Fruit fly (Drosophila melanogaster) whole organism, embryonic: Measurements from ENCODE around the gene CG9289.

Experiments
- Adf1 ChIP-seq: fragments of 200-800 bp; sonication (Bioruptor generic); IDR thresholded peaks from 2 replicates; pipeline ENCODE4 v1.3.6; 2022; ENCODE audit warnings: missing biosample characterization, missing genetic modification characterization
- Aef1 ChIP-seq: fragments of 200-800 bp; sonication (Bioruptor generic); IDR thresholded peaks from 3 replicates; pipeline ENCODE4 v1.3.6; 2022; ENCODE audit warnings: missing biosample characterization, missing genetic modification characterization
- Asciz ChIP-seq: fragments of 200-800 bp; sonication (Bioruptor generic); optimal IDR thresholded peaks from 2 replicates; lab custom pipeline; 2017; ENCODE audit warnings: missing biosample characterization, mild to moderate bottlenecking, missing genetic modification characterization, missing genetic modification reagents
- CG10565 ChIP-seq: fragments of 200-800 bp; sonication (Bioruptor generic); optimal IDR thresholded peaks from 3 replicates; lab custom pipeline; 2016; ENCODE audit warnings: missing biosample characterization, mild to moderate bottlenecking, missing genetic modification characterization
- CG11560 ChIP-seq: fragments of 200-800 bp; sonication (Bioruptor generic); IDR thresholded peaks from 3 replicates; pipeline ENCODE4 v1.3.6; 2022; ENCODE audit warnings: missing biosample characterization, missing genetic modification characterization
- CG12659 ChIP-seq: fragments of 200-800 bp; sonication (Bioruptor generic); optimal IDR thresholded peaks from 3 replicates; lab custom pipeline; 2017; ENCODE audit warnings: mild to moderate bottlenecking, missing biosample characterization, missing genetic modification reagents, missing genetic modification characterization
- CG12769 ChIP-seq: fragments of 200-800 bp; sonication (Bioruptor generic); optimal IDR thresholded peaks from 2 replicates; lab custom pipeline; 2019; ENCODE audit warnings: missing biosample characterization, mild to moderate bottlenecking, missing genetic modification characterization, moderate library complexity
- CG13123 ChIP-seq: fragments of 200-800 bp; sonication (Bioruptor generic); optimal IDR thresholded peaks from 2 replicates; lab custom pipeline; 2016; ENCODE audit warnings: missing biosample characterization, missing genetic modification characterization
- CG13287 ChIP-seq: fragments of 200-800 bp; sonication (Bioruptor generic); IDR thresholded peaks from 2 replicates; pipeline ENCODE4 v1.3.6; 2022; ENCODE audit warnings: missing biosample characterization, missing genetic modification characterization; ENCODE audit not compliant: partially characterized antibody
- CG15269 ChIP-seq: fragments of 200-800 bp; sonication (Bioruptor generic); optimal IDR thresholded peaks from 2 replicates; lab custom pipeline; 2018; ENCODE audit warnings: missing biosample characterization, mild to moderate bottlenecking, missing genetic modification characterization, moderate library complexity
- CG1603 ChIP-seq: fragments of 200-800 bp; sonication (Bioruptor generic); optimal IDR thresholded peaks from 2 replicates; lab custom pipeline; 2019; ENCODE audit warnings: missing biosample characterization, mild to moderate bottlenecking, missing genetic modification characterization, moderate library complexity
- CG17186 ChIP-seq: fragments of 200-800 bp; sonication (Bioruptor generic); optimal IDR thresholded peaks from 3 replicates; lab custom pipeline; 2017; ENCODE audit warnings: missing biosample characterization, missing genetic modification reagents, missing genetic modification characterization
- CG1792 ChIP-seq: fragments of 200-800 bp; sonication (Bioruptor generic); optimal IDR thresholded peaks from 2 replicates; lab custom pipeline; 2016; ENCODE audit warnings: missing biosample characterization, missing genetic modification characterization
- CG18011 ChIP-seq: fragments of 200-800 bp; sonication (Bioruptor generic); optimal IDR thresholded peaks from 2 replicates; lab custom pipeline; 2017; ENCODE audit warnings: missing biosample characterization, missing genetic modification characterization, mild to moderate bottlenecking, moderate library complexity, missing genotype
- CG34376 ChIP-seq: fragments of 200-800 bp; sonication (Bioruptor generic); optimal IDR thresholded peaks from 2 replicates; lab custom pipeline; 2018; ENCODE audit warnings: missing biosample characterization, mild to moderate bottlenecking, missing genetic modification characterization
- CG4360 ChIP-seq: fragments of 200-800 bp; sonication (Bioruptor generic); IDR thresholded peaks from 2 replicates; pipeline ENCODE4 v1.3.6; 2022; ENCODE audit warnings: missing biosample characterization, missing genetic modification characterization
- CG6689 ChIP-seq: fragments of 200-800 bp; sonication (Bioruptor generic); IDR thresholded peaks from 2 replicates; pipeline ENCODE4 v1.3.6; 2022; ENCODE audit warnings: missing biosample characterization, missing genetic modification characterization
- CG6791 ChIP-seq: fragments of 200-800 bp; sonication (Bioruptor generic); IDR thresholded peaks from 3 replicates; pipeline ENCODE4 v1.3.6; 2022; ENCODE audit warnings: missing biosample characterization, missing genetic modification characterization; ENCODE audit not compliant: partially characterized antibody
- CG7786 ChIP-seq: fragments of 200-800 bp; sonication (Bioruptor generic); optimal IDR thresholded peaks from 2 replicates; lab custom pipeline; 2016; ENCODE audit warnings: missing biosample characterization, missing genetic modification characterization
- CG8359 ChIP-seq: fragments of 200-800 bp; sonication (Bioruptor generic); optimal IDR thresholded peaks from 2 replicates; lab custom pipeline; 2017; ENCODE audit warnings: missing biosample characterization, mild to moderate bottlenecking, missing genetic modification characterization, borderline replicate concordance
- CG8924 ChIP-seq: fragments of 200-800 bp; optimal IDR thresholded peaks from 3 replicates; lab custom pipeline; 2019; ENCODE audit warnings: missing biosample characterization, mild to moderate bottlenecking, missing genetic modification characterization, moderate library complexity
- CG9215 ChIP-seq: fragments of 200-800 bp; sonication (Bioruptor generic); IDR thresholded peaks from 2 replicates; pipeline ENCODE4 v1.3.6; 2022; ENCODE audit warnings: missing biosample characterization, missing genetic modification characterization
- CG9437 ChIP-seq: fragments of 200-800 bp; sonication (Bioruptor generic); optimal IDR thresholded peaks from 2 replicates; lab custom pipeline; 2018; ENCODE audit warnings: missing biosample characterization, mild to moderate bottlenecking, missing genetic modification characterization
- CG9932 ChIP-seq: fragments of 200-800 bp; sonication (Bioruptor generic); IDR thresholded peaks from 2 replicates; pipeline ENCODE4 v1.3.6; 2022; ENCODE audit warnings: missing biosample characterization, missing genetic modification characterization
- CrebB ChIP-seq: fragments of 200-800 bp; sonication (Bioruptor generic); optimal IDR thresholded peaks from 3 replicates; lab custom pipeline; 2018; ENCODE audit warnings: missing biosample characterization, mild to moderate bottlenecking, missing genetic modification characterization
- Drgx ChIP-seq: fragments of 200-800 bp; sonication (Bioruptor generic); IDR thresholded peaks from 2 replicates; pipeline ENCODE4 v1.3.6; 2022; ENCODE audit warnings: missing biosample characterization, missing genetic modification characterization
- E2f1 ChIP-seq: fragments of 200-800 bp; sonication (Bioruptor generic); IDR thresholded peaks from 2 replicates; pipeline ENCODE4 v1.3.6; 2022; ENCODE audit warnings: missing biosample characterization, missing genetic modification characterization
- E2f2 ChIP-seq: fragments of 200-800 bp; sonication (Bioruptor generic); IDR thresholded peaks from 2 replicates; pipeline ENCODE4 v1.3.6; 2022; ENCODE audit warnings: missing biosample characterization, missing genetic modification characterization
- Ets97D ChIP-seq: fragments of 200-800 bp; sonication (Bioruptor generic); optimal IDR thresholded peaks from 3 replicates; lab custom pipeline; 2016; ENCODE audit warnings: missing biosample characterization, missing genetic modification characterization
- Gsc ChIP-seq: fragments of 200-800 bp; sonication (Bioruptor generic); IDR thresholded peaks from 2 replicates; pipeline ENCODE4 v1.3.6; 2022; ENCODE audit warnings: missing biosample characterization, missing genetic modification characterization
- H2.0 ChIP-seq: fragments of 200-800 bp; sonication (Bioruptor generic); IDR thresholded peaks from 2 replicates; pipeline ENCODE4 v1.3.6; 2022; ENCODE audit warnings: missing biosample characterization, missing genetic modification characterization
- HLHmδ ChIP-seq: fragments of 200-800 bp; sonication (Bioruptor generic); optimal IDR thresholded peaks from 2 replicates; lab custom pipeline; 2018; ENCODE audit warnings: missing biosample characterization, mild to moderate bottlenecking, missing genetic modification characterization, moderate library complexity
- HmgD ChIP-seq: fragments of 200-800 bp; sonication (Bioruptor generic); optimal IDR thresholded peaks from 3 replicates; lab custom pipeline; 2016; ENCODE audit warnings: missing biosample characterization, missing genetic modification characterization
- Lhr ChIP-seq: fragments of 200-800 bp; sonication (Bioruptor generic); optimal IDR thresholded peaks from 3 replicates; lab custom pipeline; 2017; ENCODE audit warnings: mild to moderate bottlenecking, missing biosample characterization, missing genetic modification reagents, missing genetic modification characterization
- MBD-R2 ChIP-seq: fragments of 200-800 bp; sonication (Bioruptor generic); IDR thresholded peaks from 2 replicates; pipeline ENCODE4 v1.3.6; 2022; ENCODE audit warnings: missing biosample characterization, missing genetic modification characterization
- Med ChIP-seq: fragments of 200-800 bp; sonication (Bioruptor generic); peaks from one replicate; lab custom pipeline; 2016; ENCODE audit warnings: missing biosample characterization, missing genetic modification characterization, mild to moderate bottlenecking, inconsistent platforms, moderate library complexity
- Neu2 ChIP-seq: fragments of 200-800 bp; sonication (Bioruptor generic); optimal IDR thresholded peaks from 3 replicates; lab custom pipeline; 2016; ENCODE audit warnings: missing biosample characterization, missing genetic modification characterization, borderline replicate concordance
- Rfx ChIP-seq: fragments of 200-800 bp; sonication (Bioruptor generic); IDR thresholded peaks from 2 replicates; pipeline ENCODE4 v1.3.6; 2022; ENCODE audit warnings: missing biosample characterization, missing genetic modification characterization
- Side ChIP-seq: fragments of 200-800 bp; sonication (Bioruptor generic); optimal IDR thresholded peaks from 2 replicates; lab custom pipeline; 2016; ENCODE audit warnings: missing biosample characterization, missing genetic modification characterization
- amos ChIP-seq: fragments of 200-800 bp; sonication (Bioruptor generic); IDR thresholded peaks from 2 replicates; pipeline ENCODE4 v1.3.6; 2022; ENCODE audit warnings: missing biosample characterization, missing genetic modification characterization; ENCODE audit not compliant: partially characterized antibody
- cg ChIP-seq: fragments of 200-800 bp; sonication (Bioruptor generic); optimal IDR thresholded peaks from 3 replicates; lab custom pipeline; 2019; ENCODE audit warnings: missing biosample characterization, mild to moderate bottlenecking, missing genetic modification characterization, moderate library complexity
- ci ChIP-seq: fragments of 200-800 bp; sonication (Bioruptor generic); IDR thresholded peaks from 3 replicates; pipeline ENCODE4 v1.3.6; 2022; ENCODE audit warnings: missing biosample characterization, missing genetic modification characterization
- crol ChIP-seq: fragments of 200-800 bp; sonication (Bioruptor generic); IDR thresholded peaks from 2 replicates; pipeline ENCODE4 v1.3.6; 2022; ENCODE audit warnings: missing biosample characterization, missing genetic modification characterization
- gcm2 ChIP-seq: fragments of 200-800 bp; sonication (Bioruptor generic); optimal IDR thresholded peaks from 2 replicates; lab custom pipeline; 2016; ENCODE audit warnings: missing biosample characterization, missing genetic modification characterization
- lola ChIP-seq, 3 experiments: fragments of >200 bp in 2 of 3; fragments of 200-800 bp in 1 of 3; sonication (Bioruptor generic) in 1 of 3; optimal IDR thresholded peaks; 2 replicates each; lab custom pipeline; 2017 to 2019; ENCODE audit warnings: missing biosample characterization in 3 of 3, missing genetic modification characterization in 3 of 3, mild to moderate bottlenecking in 1 of 3, moderate library complexity in 1 of 3
- oc ChIP-seq: fragments of 200-800 bp; sonication (Bioruptor generic); optimal IDR thresholded peaks from 2 replicates; lab custom pipeline; 2018; ENCODE audit warnings: missing biosample characterization, mild to moderate bottlenecking, missing genetic modification characterization, moderate library complexity
- onecut ChIP-seq: fragments of 200-800 bp; sonication (Bioruptor generic); IDR thresholded peaks from 2 replicates; pipeline ENCODE4 v1.3.6; 2022; ENCODE audit warnings: missing biosample characterization, missing genetic modification characterization
- rib ChIP-seq: fragments of 200-800 bp; sonication (Bioruptor generic); IDR thresholded peaks from 2 replicates; pipeline ENCODE4 v1.3.6; 2022; ENCODE audit warnings: missing biosample characterization, missing genetic modification characterization
- sqz ChIP-seq: fragments of 200-800 bp; sonication (Bioruptor generic); optimal IDR thresholded peaks from 3 replicates; lab custom pipeline; 2018; ENCODE audit warnings: missing biosample characterization, mild to moderate bottlenecking, missing genetic modification characterization
- ssp ChIP-seq: fragments of 200-800 bp; sonication (Bioruptor generic); IDR thresholded peaks from 2 replicates; pipeline ENCODE4 v1.3.6; 2022; ENCODE audit warnings: missing biosample characterization, missing genetic modification characterization
- stwl ChIP-seq: fragments of 200-800 bp; sonication (Bioruptor generic); optimal IDR thresholded peaks from 3 replicates; lab custom pipeline; 2018; ENCODE audit warnings: missing biosample characterization, mild to moderate bottlenecking, missing genetic modification characterization, moderate library complexity

CG9289 gene

DNA sequence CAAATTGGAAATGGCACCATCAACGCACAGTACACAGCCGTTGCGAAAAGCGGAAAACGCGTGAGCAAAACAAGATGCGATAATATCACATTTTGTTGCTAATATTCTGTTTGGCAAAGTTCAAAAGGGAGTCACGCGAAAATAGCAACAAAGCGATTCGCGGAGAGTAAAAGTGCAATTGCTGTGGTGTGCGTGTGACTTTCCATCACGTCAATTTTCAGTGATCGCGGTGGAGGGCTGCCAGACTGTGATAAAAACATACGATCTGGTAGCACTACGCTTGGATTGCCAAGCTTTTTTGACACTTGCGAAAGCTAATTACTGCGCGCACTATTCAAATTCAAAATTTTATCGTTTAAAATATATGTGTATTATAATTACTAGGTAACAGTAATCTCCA lies 25.2 kb upstream of the CG9289 start, which contains the start of gene Hnf4 (continued):
- TF ChIP-seq crol (GFP tag; lab: Robert Waterston, UW): no peak
- TF ChIP-seq CG18011 (GFP tag; lab: Kevin White, UChicago): peak; percentile 77
- no peak for TF ChIP-seq CG13123 (GFP tag; lab: Kevin White, UChicago)
- TF ChIP-seq Lhr (GFP tag; lab: Kevin White, UChicago): peak; percentile 39
- no peak for TF ChIP-seq H2.0 (GFP tag; lab: Robert Waterston, UW)
- no peak for TF ChIP-seq Rfx (GFP tag; lab: Robert Waterston, UW)
- TF ChIP-seq ssp (GFP tag; lab: Robert Waterston, UW): no peak
- no peak for TF ChIP-seq CG8924 (tag; lab: Kevin White, UChicago)
- no peak for TF ChIP-seq oc (tag; lab: Kevin White, UChicago)
- 0 out of 3 replicates have a peak, but pooled peaks have one; percentile 21 for TF ChIP-seq ci (GFP tag; lab: Robert Waterston, UW)
- peak; percentile 35 for TF ChIP-seq CG12659 (GFP tag; lab: Kevin White, UChicago)
- TF ChIP-seq Gsc (GFP tag; lab: Robert Waterston, UW): no peak
- no peak for TF ChIP-seq onecut (GFP tag; lab: Robert Waterston, UW)
- no peak for TF ChIP-seq Side
- TF ChIP-seq Asciz (GFP tag; lab: Kevin White, UChicago): no peak
- TF ChIP-seq MBD-R2 (GFP tag; lab: Robert Waterston, UW): peak; percentile 37
- no peak for TF ChIP-seq HmgD (GFP tag; lab: Kevin White, UChicago)
- no peak for TF ChIP-seq lola (GFP tag; optimal IDR thresholded peaks at IDR 0.05; lab: Kevin White, UChicago)
- no peak; the same call in 1 of the 2 replicates for TF ChIP-seq amos (GFP tag; lab: Robert Waterston, UW)
- no peak for TF ChIP-seq CG11560
- peak; percentile 40 for TF ChIP-seq CG1603 (tag; lab: Kevin White, UChicago)
- no peak for TF ChIP-seq CG15269 (tag; lab: Kevin White, UChicago)
- no peak for TF ChIP-seq sqz (GFP tag; lab: Kevin White, UChicago)
- TF ChIP-seq Aef1 (GFP tag; lab: Robert Waterston, UW): no peak
- TF ChIP-seq CG9215 (GFP tag; lab: Robert Waterston, UW): no peak
- no peak for TF ChIP-seq gcm2 (GFP tag; lab: Kevin White, UChicago)
- no peak for TF ChIP-seq CG7786 (GFP tag; lab: Kevin White, UChicago)
- no peak for TF ChIP-seq HLHmδ
- no peak for TF ChIP-seq E2f1
- no peak for TF ChIP-seq CG8359 (GFP tag; lab: Kevin White, UChicago)
- TF ChIP-seq Ets97D (GFP tag; lab: Kevin White, UChicago): peak; percentile 12
- no peak for TF ChIP-seq Drgx
- no peak for TF ChIP-seq CG17186
- TF ChIP-seq CG6689: no peak
- TF ChIP-seq Adf1 (GFP tag; lab: Robert Waterston, UW): no peak
- peak; percentile 70 for TF ChIP-seq rib (GFP tag; lab: Robert Waterston, UW)
- peak; percentile 63 for TF ChIP-seq Med (GFP tag; lab: Kevin White, UChicago)
- no peak for TF ChIP-seq CG4360 (GFP tag; lab: Robert Waterston, UW)
- TF ChIP-seq CG1792 (GFP tag; lab: Kevin White, UChicago): no peak
- TF ChIP-seq CrebB (tag; lab: Kevin White, UChicago): no peak
- peak; percentile 19 for TF ChIP-seq stwl (tag; lab: Kevin White, UChicago)
- no peak for TF ChIP-seq CG6791 (GFP tag; lab: Robert Waterston, UW)
- TF ChIP-seq CG9932 (GFP tag; lab: Robert Waterston, UW): no peak
- peak; percentile 33 for TF ChIP-seq CG34376 (GFP tag; lab: Kevin White, UChicago)
- no peak for TF ChIP-seq Neu2
- TF ChIP-seq CG9437 (GFP tag; lab: Kevin White, UChicago): peak; percentile 88
- no peak for TF ChIP-seq CG10565 (GFP tag; lab: Kevin White, UChicago)
- TF ChIP-seq CG13287 (GFP tag; lab: Robert Waterston, UW): peak; percentile 34; the same call in 1 of the 2 replicates
- TF ChIP-seq E2f2 (GFP tag; lab: Robert Waterston, UW): peak; percentile 95
- peak; percentile 32 for TF ChIP-seq CG12769 (tag; lab: Kevin White, UChicago)
- peak; percentile 70 for TF ChIP-seq cg (GFP tag; lab: Kevin White, UChicago)
